Worm (Caenorhabditis elegans): ENCODE results near the gene C28G1.10.

Gene C28G1.10

DNA sequence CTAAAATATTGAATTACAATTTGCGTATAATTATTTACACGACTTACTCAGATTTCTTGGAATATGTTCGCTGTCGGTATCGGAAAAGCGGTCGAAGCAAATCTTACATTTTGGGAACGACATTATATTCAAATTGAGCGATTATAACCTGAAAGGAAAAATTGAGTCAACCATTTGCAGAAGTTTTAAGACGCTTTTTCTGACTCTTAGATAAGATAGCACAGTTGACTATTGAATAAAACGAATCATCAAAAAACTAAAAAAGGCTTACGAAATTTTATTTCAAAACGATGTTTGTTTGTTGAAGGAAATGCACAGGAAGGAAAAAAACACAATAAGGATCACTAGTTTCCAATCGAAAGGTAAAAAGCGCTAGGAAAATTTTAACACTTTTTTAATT is 18.6 kb upstream of the C28G1.10 start, which contains the start of gene rcs-1:
rcs-1 (minus strand) TSS at position 176 of the 400 bp plus-strand sequence.
- no peak for TF ChIP-seq him-1 (tag; optimal IDR thresholded peaks at IDR 0.05)
- no peak for TF ChIP-seq W03F9.2 (tag; optimal IDR thresholded peaks at IDR 0.05)
- TF ChIP-seq dao-5 (tag; optimal IDR thresholded peaks at IDR 0.05): no peak

DNA sequence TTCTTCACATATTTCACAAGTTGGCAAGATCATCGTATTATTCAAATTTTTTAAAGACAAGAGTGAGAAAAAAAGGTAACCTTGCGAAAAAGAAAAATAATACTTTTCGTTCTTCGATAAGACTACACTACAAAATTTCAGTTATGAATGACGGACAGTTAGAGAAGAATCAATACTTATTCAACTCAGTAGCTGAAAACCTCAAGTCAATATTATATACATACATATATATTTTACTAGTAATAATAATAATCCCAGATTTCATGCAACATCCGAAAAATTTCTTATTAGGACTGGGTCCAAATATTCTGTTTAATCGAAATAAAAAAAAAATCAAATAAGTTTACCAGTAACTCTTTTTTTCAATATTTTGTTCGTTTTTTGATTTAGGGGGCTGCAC is 15.8 kb upstream of the C28G1.10 start, which contains the start of gene C28G1.6:
C28G1.6 (minus strand) TSS at position 101 of the 400 bp plus-strand sequence.
- TF ChIP-seq W03F9.2 (tag; optimal IDR thresholded peaks at IDR 0.05): no peak
- TF ChIP-seq him-1 (tag; optimal IDR thresholded peaks at IDR 0.05): no peak
- TF ChIP-seq dao-5 (tag; optimal IDR thresholded peaks at IDR 0.05): no peak

- no peak for TF ChIP-seq W03F9.2 (tag; optimal IDR thresholded peaks at IDR 0.05)
- TF ChIP-seq dao-5 (tag; optimal IDR thresholded peaks at IDR 0.05): no peak
- no peak for TF ChIP-seq him-1 (tag; optimal IDR thresholded peaks at IDR 0.05)
These were observed 11.5 kb upstream of the C28G1.10 start, which contains the start of gene sec-15 for ce11 chrX:8835405-8835804. sec-15 (minus strand) TSS chrX:8835715.

ce11 chrX:8835887-8836348 is 11.0 kb upstream of the C28G1.10 start, which contains the start of gene C28G1.2:
C28G1.2 (plus strand) TSS chrX:8836016.
- peak; percentile 92 for TF ChIP-seq dao-5 (tag; optimal IDR thresholded peaks at IDR 0.05)
- peak; percentile 50 for TF ChIP-seq W03F9.2 (tag; optimal IDR thresholded peaks at IDR 0.05)
- peak; percentile 93 for TF ChIP-seq him-1 (tag; optimal IDR thresholded peaks at IDR 0.05)

DNA sequence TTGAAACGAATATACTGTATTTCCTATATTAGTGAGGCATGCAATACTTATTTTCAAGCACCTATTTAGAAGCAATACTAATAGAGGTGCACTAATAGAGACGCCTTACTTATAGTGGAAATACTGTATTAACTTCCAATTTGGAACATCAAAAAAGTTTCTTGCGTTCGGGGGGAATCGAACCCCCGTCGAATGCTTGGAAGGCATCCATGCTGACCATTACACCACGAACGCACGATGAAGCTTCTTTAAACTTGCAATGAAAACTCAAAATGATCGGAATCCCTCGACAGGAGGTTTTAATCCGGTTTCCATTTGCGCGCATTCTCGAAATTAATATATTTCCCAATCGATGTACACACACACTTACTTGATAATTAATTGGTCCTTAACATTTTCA is 8.7 kb upstream of the C28G1.10 start:
- TF ChIP-seq W03F9.2 (tag; optimal IDR thresholded peaks at IDR 0.05) (no peak), dao-5 (tag; optimal IDR thresholded peaks at IDR 0.05) (peak; percentile 49)

ce11 chrX:8843988-8844387 is 2.9 kb upstream of the C28G1.10 start, which contains the start of gene ubc-23:
ubc-23 (plus strand) TSS chrX:8844288.
- TF ChIP-seq him-1 (tag; optimal IDR thresholded peaks at IDR 0.05) (no peak), dao-5 (tag; optimal IDR thresholded peaks at IDR 0.05) (no peak), W03F9.2 (tag; optimal IDR thresholded peaks at IDR 0.05) (no peak)

DNA sequence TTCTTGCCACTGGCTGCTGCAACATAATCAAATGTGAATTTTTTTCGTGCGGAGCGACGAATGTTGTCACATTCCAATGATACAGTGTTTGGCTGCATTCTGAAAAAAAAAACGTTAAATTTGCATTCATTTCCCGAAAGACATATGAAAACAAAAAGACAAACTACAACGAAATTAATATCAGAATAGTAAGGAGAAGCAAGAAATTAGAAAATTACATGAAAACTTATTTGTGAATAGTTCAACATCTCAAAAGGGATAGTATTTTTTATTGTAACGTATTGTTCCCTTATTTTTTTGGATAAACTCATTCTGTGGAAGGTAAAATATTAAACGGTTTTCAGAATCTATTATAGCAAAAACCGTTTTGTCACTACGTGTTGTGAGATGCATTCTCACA is 6.6 kb downstream of the C28G1.10 start, which contains the start of gene sprp-4:
sprp-4 (minus strand) TSS at position 101 of the 400 bp plus-strand sequence.
- no peak for TF ChIP-seq W03F9.2 (tag; optimal IDR thresholded peaks at IDR 0.05)
- no peak for TF ChIP-seq him-1 (tag; optimal IDR thresholded peaks at IDR 0.05)
- TF ChIP-seq dao-5 (tag; optimal IDR thresholded peaks at IDR 0.05): no peak

DNA sequence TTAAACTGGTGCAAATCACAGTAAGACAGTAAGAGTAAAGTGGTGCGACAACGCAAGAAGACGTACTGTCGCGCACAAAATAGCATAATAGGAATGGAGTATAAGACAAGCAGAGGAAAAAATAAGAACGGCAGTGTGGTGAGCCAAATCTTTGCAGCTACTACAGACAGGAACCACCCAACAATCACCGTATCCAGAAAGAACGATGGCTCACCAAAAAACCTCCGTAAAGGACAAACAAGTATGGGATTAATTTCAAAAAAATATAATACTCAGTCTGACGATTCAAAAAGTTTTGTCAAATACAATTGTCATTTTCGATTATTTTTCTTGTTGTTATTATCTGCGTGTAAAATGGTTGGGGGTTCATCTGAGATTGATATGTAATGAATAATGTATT is 7.5 kb downstream of the C28G1.10 start:
- no peak for TF ChIP-seq him-1 (tag; optimal IDR thresholded peaks at IDR 0.05)
- no peak for TF ChIP-seq dao-5 (tag; optimal IDR thresholded peaks at IDR 0.05)
- TF ChIP-seq W03F9.2 (tag; optimal IDR thresholded peaks at IDR 0.05): no peak

DNA sequence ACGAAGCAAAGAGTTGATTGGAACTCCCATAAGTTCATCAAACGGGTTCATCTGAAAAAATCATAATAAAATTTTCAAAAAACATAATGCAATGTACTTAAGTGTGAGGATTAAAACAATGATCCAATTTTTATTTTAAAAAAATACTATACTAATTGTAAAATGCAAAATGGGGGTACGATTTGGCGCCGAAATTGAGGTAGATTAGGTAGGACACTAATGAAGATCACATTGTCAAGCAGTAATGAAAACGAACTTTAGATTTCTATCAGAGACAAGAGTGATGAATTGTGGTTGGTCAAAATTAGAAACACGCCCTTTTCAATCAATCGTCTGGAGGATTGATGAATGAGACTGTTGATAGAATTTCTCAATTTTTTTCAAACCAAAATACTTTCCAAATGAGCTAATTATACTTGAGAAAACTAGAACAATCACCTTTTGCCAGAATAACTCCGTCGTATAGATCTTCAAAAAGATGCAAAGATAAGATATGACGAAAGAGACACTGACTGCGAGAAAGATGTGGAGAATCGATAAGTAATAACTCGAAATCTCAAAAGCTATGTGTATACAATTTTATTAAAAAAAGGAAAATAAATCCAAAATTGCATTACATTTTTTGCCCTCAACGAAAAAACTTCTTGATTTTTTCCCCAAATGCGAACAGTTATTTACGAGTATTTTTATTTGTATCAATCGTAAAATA is 11.1 kb downstream of the C28G1.10 start, which contains the start of gene C06E2.5:
C06E2.5 (minus strand) TSS at position 51 of the 709 bp plus-strand sequence.
- TF ChIP-seq him-1 (tag; optimal IDR thresholded peaks at IDR 0.05): no peak
- no peak for TF ChIP-seq W03F9.2 (tag; optimal IDR thresholded peaks at IDR 0.05)
- no peak for TF ChIP-seq dao-5 (tag; optimal IDR thresholded peaks at IDR 0.05)

DNA sequence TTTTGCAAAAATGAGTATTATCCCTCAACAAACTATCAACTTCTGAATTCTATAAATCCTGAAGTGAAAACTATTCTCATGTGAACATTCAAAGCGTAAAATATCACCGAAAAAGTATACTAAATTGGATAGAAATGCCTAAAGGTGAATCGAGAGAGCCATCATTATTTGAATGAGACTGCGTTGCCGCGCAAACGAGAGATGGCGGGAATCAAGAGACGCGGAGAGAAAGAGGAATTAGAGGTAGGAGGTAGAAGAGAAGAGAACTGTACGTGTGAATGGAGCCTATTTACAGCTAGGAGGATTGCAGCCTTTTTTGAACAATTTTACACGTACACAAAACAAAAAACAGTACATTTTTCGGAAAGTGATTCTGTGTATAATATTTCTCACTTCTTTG is 12.6 kb downstream of the C28G1.10 start:
- TF ChIP-seq him-1 (tag; optimal IDR thresholded peaks at IDR 0.05): no peak

ce11 chrX:8860958-8861357 is 14.0 kb downstream of the C28G1.10 start, which contains the start of gene C06E2.9:
C06E2.9 (plus strand) TSS chrX:8861258.
- TF ChIP-seq W03F9.2 (tag; optimal IDR thresholded peaks at IDR 0.05): no peak
- no peak for TF ChIP-seq dao-5 (tag; optimal IDR thresholded peaks at IDR 0.05)
- no peak for TF ChIP-seq him-1 (tag; optimal IDR thresholded peaks at IDR 0.05)

- TF ChIP-seq dao-5 (tag; optimal IDR thresholded peaks at IDR 0.05) (no peak), W03F9.2 (tag; optimal IDR thresholded peaks at IDR 0.05) (no peak), him-1 (tag; optimal IDR thresholded peaks at IDR 0.05) (no peak)
These were observed 19.6 kb downstream of the C28G1.10 start, which contains the start of gene ins-9 for ce11 chrX:8866563-8866962. ins-9 (minus strand) TSS chrX:8866663.

DNA sequence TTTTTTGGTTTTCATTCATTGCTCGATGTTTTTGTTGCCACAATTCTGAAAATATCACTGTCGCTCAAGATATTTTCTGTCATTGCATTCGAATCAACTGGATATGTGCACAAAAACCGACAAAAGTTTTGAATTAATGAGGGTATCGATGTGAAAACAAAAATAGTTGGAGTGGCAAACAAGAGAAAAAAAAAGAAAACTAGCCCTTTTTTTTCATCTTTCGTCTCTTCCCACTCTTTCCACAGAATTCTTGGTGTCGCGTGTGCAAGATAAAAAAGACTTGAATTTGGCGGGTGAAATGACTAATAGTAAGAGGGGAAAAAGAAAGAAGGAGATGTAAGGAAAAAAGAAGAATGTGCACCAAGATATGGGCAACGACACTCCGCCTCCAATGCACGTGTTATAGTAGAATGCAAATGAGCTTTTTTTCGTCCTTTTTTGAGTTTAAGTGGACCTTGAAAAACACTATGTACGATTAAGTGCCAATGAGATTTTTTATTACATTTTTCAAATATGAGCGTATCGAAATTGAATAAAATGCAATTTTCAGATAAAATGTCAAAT is 22.3 kb downstream of the C28G1.10 start, which contains the start of the genes ubc-22 and ubc-21:
ubc-22 (minus strand) TSS at position 51 of the 564 bp plus-strand sequence.
ubc-21 (plus strand) TSS at position 514 of the 564 bp plus-strand sequence.
- no peak for TF ChIP-seq W03F9.2 (tag; optimal IDR thresholded peaks at IDR 0.05)
- no peak for TF ChIP-seq dao-5 (tag; optimal IDR thresholded peaks at IDR 0.05)
- no peak for TF ChIP-seq him-1 (tag; optimal IDR thresholded peaks at IDR 0.05)

DNA sequence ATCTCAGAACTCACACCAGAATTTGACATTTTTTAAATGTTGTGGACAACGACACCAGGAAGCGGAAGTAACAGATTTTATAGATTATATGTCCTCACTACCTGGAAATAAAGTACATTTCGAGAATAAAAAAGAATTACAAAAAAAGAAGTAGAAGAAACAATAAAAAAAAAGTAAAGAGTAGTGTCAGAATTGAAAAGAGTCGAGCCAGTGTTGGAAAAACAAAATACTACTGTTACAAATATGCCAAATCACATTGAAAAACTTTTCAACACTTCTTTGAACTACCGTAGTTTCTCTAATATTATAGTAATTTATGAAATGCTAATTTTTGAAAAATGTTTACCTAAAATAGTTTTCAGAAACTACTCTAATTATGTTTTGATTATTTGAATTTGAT is 27.8 kb downstream of the C28G1.10 start, which contains the start of gene C06E2.1:
C06E2.1 (minus strand) TSS at position 101 of the 400 bp plus-strand sequence.
- TF ChIP-seq W03F9.2 (tag; optimal IDR thresholded peaks at IDR 0.05): no peak
- no peak for TF ChIP-seq him-1 (tag; optimal IDR thresholded peaks at IDR 0.05)
- TF ChIP-seq dao-5 (tag; optimal IDR thresholded peaks at IDR 0.05): no peak
